Fruit fly (Drosophila melanogaster) whole organism, embryonic: ENCODE results near the gene CG6287.
A peak's percentile ranks its signal among the peaks of the same experiment; 100 is the strongest.

Source experiments
- Atf-2 ChIP-seq: fragments of 200-800 bp; sonication (Bioruptor generic); optimal IDR thresholded peaks from 2 replicates; lab custom pipeline; 2016; ENCODE audit warnings: missing biosample characterization, missing genetic modification characterization
- Awh ChIP-seq: fragments of 200-800 bp; sonication (Bioruptor generic); IDR thresholded peaks from 2 replicates; pipeline ENCODE4, ENCODE4 v1.3.6; 2022; ENCODE audit warnings: missing biosample characterization, missing genetic modification characterization
- CG10543 ChIP-seq: fragments of 200-800 bp; sonication (Bioruptor generic); optimal IDR thresholded peaks from 3 replicates; lab custom pipeline; 2017; ENCODE audit warnings: missing biosample characterization, mild to moderate bottlenecking, missing genetic modification characterization, moderate library complexity
- CG10654 ChIP-seq: fragments of 200-800 bp; sonication (Bioruptor generic); optimal IDR thresholded peaks from 2 replicates; lab custom pipeline; 2016; ENCODE audit warnings: missing biosample characterization, missing genetic modification characterization
- CG11695 ChIP-seq: fragments of 200-800 bp; sonication (Bioruptor generic); IDR thresholded peaks from 3 replicates; pipeline ENCODE4 v1.3.6; 2022; ENCODE audit warnings: missing biosample characterization, missing genetic modification characterization
- CG12659 ChIP-seq: fragments of 200-800 bp; sonication (Bioruptor generic); optimal IDR thresholded peaks from 3 replicates; lab custom pipeline; 2017; ENCODE audit warnings: mild to moderate bottlenecking, missing biosample characterization, missing genetic modification reagents, missing genetic modification characterization
- CG15479 ChIP-seq: fragments of 200-800 bp; sonication (Bioruptor generic); optimal IDR thresholded peaks from 3 replicates; lab custom pipeline; 2019; ENCODE audit warnings: missing biosample characterization, mild to moderate bottlenecking, missing genetic modification characterization, moderate library complexity
- CG1792 ChIP-seq: fragments of 200-800 bp; sonication (Bioruptor generic); optimal IDR thresholded peaks from 2 replicates; lab custom pipeline; 2016; ENCODE audit warnings: missing biosample characterization, missing genetic modification characterization
- CG34224 ChIP-seq: fragments of 200-800 bp; sonication (Bioruptor generic); IDR thresholded peaks from 3 replicates; pipeline ENCODE4 v1.3.6; 2022; ENCODE audit warnings: missing biosample characterization, missing genetic modification characterization; ENCODE audit not compliant: partially characterized antibody
- CG3847 ChIP-seq: fragments of 200-800 bp; sonication (Bioruptor generic); IDR thresholded peaks from 2 replicates; pipeline ENCODE4 v1.3.6; 2022; ENCODE audit warnings: missing biosample characterization, missing genetic modification characterization
- CG8281 ChIP-seq: fragments of 200-800 bp; sonication (Bioruptor generic); optimal IDR thresholded peaks from 2 replicates; lab custom pipeline; 2018; ENCODE audit warnings: missing biosample characterization, mild to moderate bottlenecking, missing genetic modification characterization, moderate library complexity
- D ChIP-seq, 2 experiments: fragments of 200-800 bp in 1 of 2; fragments of >200 bp in 1 of 2; sonication (Bioruptor generic) in 1 of 2; optimal IDR thresholded peaks; 2 replicates in 1 of 2; 3 replicates in 1 of 2; lab custom pipeline; 2017; ENCODE audit warnings: mild to moderate bottlenecking in 1 of 2, missing biosample characterization in 1 of 2, missing genetic modification characterization in 1 of 2, missing genetic modification reagents in 1 of 2
- Deaf1 ChIP-seq: fragments of 200-800 bp; optimal IDR thresholded peaks from 3 replicates; lab custom pipeline; 2019; ENCODE audit warnings: missing biosample characterization, mild to moderate bottlenecking, missing genetic modification characterization, moderate library complexity
- Dip2 ChIP-seq: fragments of 200-800 bp; sonication (Bioruptor generic); IDR thresholded peaks from 2 replicates; pipeline ENCODE4 v1.3.6; 2022; ENCODE audit warnings: missing biosample characterization, missing genetic modification characterization
- Fer2 ChIP-seq: fragments of 200-800 bp; sonication (Bioruptor generic); optimal IDR thresholded peaks from 2 replicates; lab custom pipeline; 2018; ENCODE audit warnings: missing biosample characterization, mild to moderate bottlenecking, missing genetic modification characterization, moderate library complexity
- Hr51 ChIP-seq, 2 experiments: fragments of 200-800 bp; sonication (Bioruptor generic); optimal IDR thresholded peaks; 2 replicates in 1 of 2; 3 replicates in 1 of 2; lab custom pipeline; 2016 to 2018; ENCODE audit warnings: missing biosample characterization in 2 of 2, missing genetic modification characterization in 2 of 2, mild to moderate bottlenecking in 1 of 2, moderate library complexity in 1 of 2
- Nf-YA ChIP-seq: fragments of 200-800 bp; sonication (Bioruptor generic); IDR thresholded peaks from 2 replicates; pipeline ENCODE4 v1.3.6; 2022; ENCODE audit warnings: missing biosample characterization, missing genetic modification characterization
- NfI ChIP-seq: fragments of 200-800 bp; sonication (Bioruptor generic); optimal IDR thresholded peaks from 3 replicates; lab custom pipeline; 2018; ENCODE audit warnings: missing biosample characterization, mild to moderate bottlenecking, missing genetic modification characterization, moderate library complexity
- Trl ChIP-seq, 3 experiments: fragments of >200 bp in 2 of 3; fragments of 200-800 bp in 1 of 3; sonication (Bioruptor generic) in 1 of 3; optimal IDR thresholded peaks; 2 replicates in 1 of 3; 3 replicates in 2 of 3; lab custom pipeline; 2016 to 2017; ENCODE audit warnings: missing biosample characterization in 1 of 3, missing genetic modification characterization in 1 of 3
- abd-A ChIP-seq: fragments of 200-800 bp; sonication (Bioruptor generic); optimal IDR thresholded peaks from 3 replicates; lab custom pipeline; 2019; ENCODE audit warnings: missing biosample characterization, mild to moderate bottlenecking, missing genetic modification characterization, moderate library complexity
- ato ChIP-seq: fragments of 200-800 bp; sonication (Bioruptor generic); IDR thresholded peaks from 2 replicates; pipeline ENCODE4 v1.3.6; 2022; ENCODE audit warnings: missing biosample characterization, missing genetic modification characterization; ENCODE audit not compliant: partially characterized antibody
- caup ChIP-seq: fragments of 200-800 bp; sonication (Bioruptor generic); optimal IDR thresholded peaks from 3 replicates; lab custom pipeline; 2017; ENCODE audit warnings: missing biosample characterization, mild to moderate bottlenecking, missing genetic modification characterization, moderate library complexity; ENCODE audit not compliant: severe bottlenecking
- cwo ChIP-seq: fragments of 200-800 bp; sonication (Bioruptor generic); optimal IDR thresholded peaks from 3 replicates; lab custom pipeline; 2017; ENCODE audit warnings: missing biosample characterization, missing genetic modification characterization, mild to moderate bottlenecking, moderate library complexity, missing genetic modification reagents
- danr ChIP-seq: fragments of 200-800 bp; sonication (Bioruptor generic); IDR thresholded peaks from 2 replicates; pipeline ENCODE4 v1.3.6; 2022; ENCODE audit warnings: missing biosample characterization, missing genetic modification characterization
- dimm ChIP-seq: fragments of 200-800 bp; sonication (Bioruptor generic); IDR thresholded peaks from 2 replicates; pipeline ENCODE4 v1.3.6; 2022; ENCODE audit warnings: missing biosample characterization, missing genetic modification characterization
- grau ChIP-seq: fragments of 200-800 bp; optimal IDR thresholded peaks from 3 replicates; lab custom pipeline; 2019; ENCODE audit warnings: missing biosample characterization, mild to moderate bottlenecking, missing genetic modification characterization, moderate library complexity
- h ChIP-seq: fragments of >200 bp; optimal IDR thresholded peaks from 2 replicates; lab custom pipeline; 2017
- mld ChIP-seq: fragments of 200-800 bp; sonication (Bioruptor generic); IDR thresholded peaks from 3 replicates; pipeline ENCODE4 v1.3.6; 2022; ENCODE audit warnings: missing biosample characterization, missing genetic modification characterization; ENCODE audit not compliant: partially characterized antibody
- nerfin-1 ChIP-seq: fragments of 200-800 bp; sonication (Bioruptor generic); optimal IDR thresholded peaks from 3 replicates; lab custom pipeline; 2019; ENCODE audit warnings: missing biosample characterization, mild to moderate bottlenecking, missing genetic modification characterization, moderate library complexity
- oc ChIP-seq: fragments of 200-800 bp; sonication (Bioruptor generic); optimal IDR thresholded peaks from 2 replicates; lab custom pipeline; 2018; ENCODE audit warnings: missing biosample characterization, mild to moderate bottlenecking, missing genetic modification characterization, moderate library complexity
- peb ChIP-seq: fragments of 200-800 bp; sonication (Bioruptor generic); IDR thresholded peaks from 2 replicates; pipeline ENCODE4 v1.3.6; 2022; ENCODE audit warnings: missing biosample characterization, missing genetic modification characterization
- pum ChIP-seq: fragments of 200-800 bp; sonication (Bioruptor generic); optimal IDR thresholded peaks from 2 replicates; lab custom pipeline; 2016; ENCODE audit warnings: missing biosample characterization, missing genetic modification characterization
- ro ChIP-seq: fragments of 200-800 bp; sonication (Bioruptor generic); IDR thresholded peaks from 2 replicates; pipeline ENCODE4 v1.3.6; 2022; ENCODE audit warnings: missing biosample characterization, missing genetic modification characterization
- run ChIP-seq: fragments of 200-800 bp; sonication (Bioruptor generic); optimal IDR thresholded peaks from 3 replicates; lab custom pipeline; 2018; ENCODE audit warnings: missing biosample characterization, mild to moderate bottlenecking, missing genetic modification characterization
- sc ChIP-seq, 3 experiments: fragments of >200 bp in 2 of 3; fragments of 200-800 bp in 1 of 3; sonication (Bioruptor generic) in 1 of 3; optimal IDR thresholded peaks; 2 replicates in 2 of 3; 3 replicates in 1 of 3; lab custom pipeline; 2017; ENCODE audit warnings: mild to moderate bottlenecking in 1 of 3, missing biosample characterization in 1 of 3, missing genetic modification characterization in 1 of 3, missing genetic modification reagents in 1 of 3
- scrt ChIP-seq: fragments of 200-800 bp; sonication (Bioruptor generic); optimal IDR thresholded peaks from 2 replicates; lab custom pipeline; 2018; ENCODE audit warnings: missing biosample characterization, mild to moderate bottlenecking, missing genetic modification characterization, moderate library complexity
- sd ChIP-seq: fragments of 200-800 bp; sonication (Bioruptor generic); optimal IDR thresholded peaks from 3 replicates; lab custom pipeline; 2018; ENCODE audit warnings: missing biosample characterization, mild to moderate bottlenecking, missing genetic modification characterization, moderate library complexity
- sob ChIP-seq: fragments of 200-800 bp; sonication (Bioruptor generic); IDR thresholded peaks from 2 replicates; pipeline ENCODE4 v1.3.6; 2022; ENCODE audit warnings: missing biosample characterization, missing genetic modification characterization
- z ChIP-seq: fragments of 200-800 bp; sonication (Bioruptor generic); IDR thresholded peaks from 3 replicates; pipeline ENCODE4 v1.3.6; 2022; ENCODE audit warnings: missing biosample characterization, missing genetic modification characterization

Gene CG6287

dm6 chr2L:11167997-11168396 is 12.5 kb upstream of the CG6287 start (continued):
- TF ChIP-seq sc (optimal IDR thresholded peaks at IDR 0.05; lab: Kevin White, UChicago): no peak
- no peak for TF ChIP-seq sc (GFP tag; optimal IDR thresholded peaks at IDR 0.05; lab: Kevin White, UChicago)
- peak; percentile 84 for TF ChIP-seq abd-A (tag; lab: Kevin White, UChicago)
- no peak for TF ChIP-seq NfI (GFP tag; lab: Kevin White, UChicago)
- no peak for TF ChIP-seq ato (GFP tag; lab: Robert Waterston, UW)
- no peak for TF ChIP-seq oc (tag; lab: Kevin White, UChicago)
- TF ChIP-seq z (GFP tag; lab: Robert Waterston, UW): 0 out of 3 replicates have a peak, but pooled peaks have one; percentile 8
- TF ChIP-seq h (lab: Kevin White, UChicago): no peak
- no peak for TF ChIP-seq caup (GFP tag; lab: Kevin White, UChicago)
- no peak for TF ChIP-seq mld
- TF ChIP-seq CG34224 (GFP tag; lab: Robert Waterston, UW): no peak

dm6 chr2L:11148969-11149368 is 6.6 kb downstream of the CG6287 start, which contains the start of gene Gyc32E:
Gene Gyc32E, minus strand, starts transcription at chr2L:11149101.
- TF ChIP-seq Atf-2 (no peak), cwo (GFP tag; lab: Kevin White, UChicago) (no peak), Hr51 (GFP tag; optimal IDR thresholded peaks at IDR 0.05; lab: Kevin White, UChicago) (no peak), Fer2 (no peak), CG1792 (GFP tag; lab: Kevin White, UChicago) (no peak), Nf-YA (GFP tag; lab: Robert Waterston, UW) (no peak), Deaf1 (tag; lab: Kevin White, UChicago) (peak; percentile 84), scrt (GFP tag; lab: Kevin White, UChicago) (peak; percentile 54), CG10543 (GFP tag; lab: Kevin White, UChicago) (no peak), ro (GFP tag; lab: Robert Waterston, UW) (no peak)

DNA sequence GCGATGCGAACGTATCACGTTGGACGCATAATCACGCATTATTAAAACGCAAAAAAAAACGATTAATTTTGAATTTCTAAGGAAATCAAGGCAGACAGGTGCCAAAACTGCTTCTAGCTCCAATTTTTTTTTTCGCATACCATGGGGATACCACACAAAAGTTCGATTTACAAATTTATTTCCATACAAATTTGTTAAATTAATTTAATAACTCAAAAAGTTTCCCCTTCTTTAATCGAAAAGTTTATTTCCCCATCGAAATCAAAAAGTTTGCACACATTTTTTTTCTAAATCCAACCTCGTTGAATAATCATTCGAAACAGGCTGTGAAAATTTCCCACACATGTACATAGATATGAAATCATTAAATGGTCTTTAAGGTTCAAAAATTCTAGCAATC is 10.2 kb downstream of the CG6287 start, which contains the start of gene CG31867:
Gene CG31867, minus strand, starts transcription at position 101 of the 400 bp plus-strand sequence.
- no peak for TF ChIP-seq CG10654
- no peak for TF ChIP-seq run (tag; lab: Kevin White, UChicago)
- TF ChIP-seq CG3847 (GFP tag; lab: Robert Waterston, UW): no peak
- TF ChIP-seq grau: no peak
- TF ChIP-seq danr (GFP tag; lab: Robert Waterston, UW): no peak
- no peak for TF ChIP-seq pum (GFP tag; lab: Kevin White, UChicago)
- no peak for TF ChIP-seq Trl (optimal IDR thresholded peaks at IDR 0.05; lab: Kevin White, UChicago)
- no peak for TF ChIP-seq Trl (GFP tag; optimal IDR thresholded peaks at IDR 0.05; lab: Kevin White, UChicago)
- no peak for TF ChIP-seq peb
- no peak for TF ChIP-seq Dip2 (GFP tag; lab: Robert Waterston, UW)
- TF ChIP-seq CG8281 (tag; lab: Kevin White, UChicago): no peak
- TF ChIP-seq sd (tag; lab: Kevin White, UChicago): no peak
- TF ChIP-seq CG11695 (GFP tag; lab: Robert Waterston, UW): no peak
- no peak for TF ChIP-seq sob (GFP tag; lab: Robert Waterston, UW)
- TF ChIP-seq dimm (GFP tag; lab: Robert Waterston, UW): no peak
- no peak for TF ChIP-seq Awh (GFP tag; lab: Robert Waterston, UW)
- TF ChIP-seq D (optimal IDR thresholded peaks at IDR 0.05; lab: Kevin White, UChicago): no peak
- no peak for TF ChIP-seq D (GFP tag; optimal IDR thresholded peaks at IDR 0.05; lab: Kevin White, UChicago)
- TF ChIP-seq CG12659: no peak
- no peak for TF ChIP-seq CG15479 (GFP tag; lab: Kevin White, UChicago)
- TF ChIP-seq nerfin-1 (tag; lab: Kevin White, UChicago): no peak
